Worm (Caenorhabditis elegans) whole organism, early embryonic: ENCODE results near the gene rab-21.

Source experiments
- B0310.2 ChIP-seq: sonication (generic microtip); optimal IDR thresholded peaks from 2 replicates; lab custom pipeline; 2016; ENCODE audit warnings: mild to moderate bottlenecking, missing genetic modification characterization, missing compliant biosample characterization
- F13C5.2 ChIP-seq: sonication (generic microtip); optimal IDR thresholded peaks from 2 replicates; lab custom pipeline; 2017; ENCODE audit warnings: mild to moderate bottlenecking, missing genetic modification characterization, inconsistent platforms, missing compliant biosample characterization
- aly-1 ChIP-seq: sonication (generic microtip); optimal IDR thresholded peaks from 2 replicates; lab custom pipeline; 2016; ENCODE audit warnings: missing genetic modification characterization, missing compliant biosample characterization
- ama-1 ChIP-seq: fragments of 150-350 bp; optimal IDR thresholded peaks from 2 replicates; lab custom pipeline; 2014
- ceh-13 ChIP-seq: fragments of 200-800 bp; sonication (Bioruptor generic); optimal IDR thresholded peaks from 2 replicates; lab custom pipeline; 2018; ENCODE audit warnings: mild to moderate bottlenecking, missing genetic modification characterization, missing compliant biosample characterization
- ceh-36 ChIP-seq: sonication (generic microtip); optimal IDR thresholded peaks from 2 replicates; lab custom pipeline; 2016; ENCODE audit warnings: missing genetic modification characterization, inconsistent platforms, missing compliant biosample characterization
- ets-7 ChIP-seq: sonication (generic microtip); optimal IDR thresholded peaks from 2 replicates; lab custom pipeline; 2016; ENCODE audit warnings: missing genotype, missing genetic modification characterization, missing compliant biosample characterization
- flt-1 ChIP-seq: fragments of 200-800 bp; sonication (Bioruptor generic); IDR thresholded peaks from 2 replicates; pipeline ENCODE4 v1.3.6; 2022; ENCODE audit warnings: missing genetic modification characterization, missing compliant biosample characterization
- hmbx-1 ChIP-seq: sonication (generic microtip); optimal IDR thresholded peaks from 2 replicates; lab custom pipeline; 2016; ENCODE audit warnings: mild to moderate bottlenecking, missing genetic modification characterization, missing compliant biosample characterization
- hmg-4 ChIP-seq: fragments of 200-800 bp; sonication (Bioruptor generic); optimal IDR thresholded peaks from 2 replicates; lab custom pipeline; 2018; ENCODE audit warnings: mild to moderate bottlenecking, missing genetic modification characterization, missing compliant biosample characterization
- hnd-1 ChIP-seq: sonication (generic microtip); optimal IDR thresholded peaks from 2 replicates; lab custom pipeline; 2016; ENCODE audit warnings: missing genetic modification characterization, missing compliant biosample characterization
- pes-1 ChIP-seq: fragments of 200-800 bp; sonication (Bioruptor generic); IDR thresholded peaks from 2 replicates; pipeline ENCODE4 v1.3.6; 2022; ENCODE audit warnings: missing genetic modification reagents, missing genetic modification characterization, missing compliant biosample characterization
- scrt-1 ChIP-seq: fragments of 200-800 bp; sonication (Bioruptor generic); IDR thresholded peaks from 2 replicates; pipeline ENCODE4 v1.3.6; 2022; ENCODE audit warnings: missing genetic modification characterization, missing compliant biosample characterization
- sea-1 ChIP-seq: fragments of 200-800 bp; sonication (Bioruptor generic); conservative IDR thresholded peaks from 2 replicates; pipeline ENCODE4 v1.3.6; 2022; ENCODE audit warnings: missing genetic modification characterization, missing compliant biosample characterization
- tbx-11 ChIP-seq: fragments of 200-800 bp; sonication (Bioruptor generic); IDR thresholded peaks from 2 replicates; pipeline ENCODE4 v1.3.6; 2022; ENCODE audit warnings: missing genetic modification characterization, missing compliant biosample characterization
- tbx-37 ChIP-seq: fragments of 200-800 bp; sonication (Bioruptor generic); conservative IDR thresholded peaks from 2 replicates; pipeline ENCODE4 v1.3.6; 2022; ENCODE audit warnings: missing genetic modification reagents, missing genetic modification characterization, missing compliant biosample characterization
- tra-4 ChIP-seq: sonication (generic microtip); optimal IDR thresholded peaks from 2 replicates; lab custom pipeline; 2017; ENCODE audit warnings: missing genetic modification characterization, missing compliant biosample characterization

Gene rab-21

ce11 chrII:8685623-8686022 is 29.2 kb downstream of the rab-21 start, which contains the start of gene C34C6.9:
Gene C34C6.9 (plus strand): TSS chrII:8685923.
- TF ChIP-seq ets-7 (tag; lab: Kevin White, UChicago) = no peak
- no peak for TF ChIP-seq tbx-37
- no peak for TF ChIP-seq ama-1 (lab: Kevin White, UChicago)
- no peak for TF ChIP-seq flt-1
- no peak for TF ChIP-seq ceh-13 (GFP tag; lab: Kevin White, UChicago)
- no peak for TF ChIP-seq pes-1 (GFP tag; lab: Robert Waterston, UW)
- TF ChIP-seq F13C5.2 = no peak
- no peak for TF ChIP-seq tbx-11 (GFP tag; lab: Robert Waterston, UW)
- no peak for TF ChIP-seq sea-1 (GFP tag; lab: Robert Waterston, UW)
- no peak for TF ChIP-seq hnd-1 (tag; lab: Kevin White, UChicago)
- TF ChIP-seq scrt-1 (GFP tag; lab: Robert Waterston, UW) = no peak
- no peak for TF ChIP-seq tra-4 (tag; lab: Kevin White, UChicago)
- TF ChIP-seq hmg-4 (GFP tag; lab: Kevin White, UChicago) = no peak

ce11 chrII:8684824-8685223 is 30.0 kb downstream of the rab-21 start, which contains the start of gene hgap-2:
Gene hgap-2 (minus strand): TSS chrII:8684924.
- no peak for TF ChIP-seq hmg-4 (GFP tag; lab: Kevin White, UChicago)
- TF ChIP-seq aly-1 (tag; lab: Kevin White, UChicago) = no peak
- TF ChIP-seq pes-1 (GFP tag; lab: Robert Waterston, UW) = no peak
- no peak for TF ChIP-seq ceh-13 (GFP tag; lab: Kevin White, UChicago)
- no peak for TF ChIP-seq hmbx-1 (tag; lab: Kevin White, UChicago)
- TF ChIP-seq ceh-36 (tag; lab: Kevin White, UChicago) = no peak
- TF ChIP-seq scrt-1 (GFP tag; lab: Robert Waterston, UW) = no peak
- TF ChIP-seq ets-7 (tag; lab: Kevin White, UChicago) = no peak
- TF ChIP-seq ama-1 (lab: Kevin White, UChicago) = no peak
- TF ChIP-seq B0310.2 (tag; lab: Kevin White, UChicago) = no peak
- no peak for TF ChIP-seq hnd-1 (tag; lab: Kevin White, UChicago)
- TF ChIP-seq sea-1 (GFP tag; lab: Robert Waterston, UW) = no peak
- no peak for TF ChIP-seq F13C5.2
- no peak for TF ChIP-seq tbx-11 (GFP tag; lab: Robert Waterston, UW)
- no peak for TF ChIP-seq tra-4 (tag; lab: Kevin White, UChicago)
- no peak for TF ChIP-seq flt-1
- TF ChIP-seq tbx-37 = no peak

- no peak for TF ChIP-seq hnd-1 (tag; lab: Kevin White, UChicago)
- TF ChIP-seq flt-1 = 0 out of 2 replicates have a peak, but pooled peaks have one; percentile 22
- TF ChIP-seq sea-1 (GFP tag; lab: Robert Waterston, UW) = no peak
- no peak for TF ChIP-seq ets-7 (tag; lab: Kevin White, UChicago)
- no peak for TF ChIP-seq tra-4 (tag; lab: Kevin White, UChicago)
- TF ChIP-seq tbx-11 (GFP tag; lab: Robert Waterston, UW) = no peak
- no peak for TF ChIP-seq aly-1 (tag; lab: Kevin White, UChicago)
Measured at ce11 chrII:8683933-8684332, 30.9 kb downstream of the rab-21 start.

- TF ChIP-seq hnd-1 (tag; lab: Kevin White, UChicago) = no peak
- no peak for TF ChIP-seq tra-4 (tag; lab: Kevin White, UChicago)
- no peak for TF ChIP-seq scrt-1 (GFP tag; lab: Robert Waterston, UW)
- TF ChIP-seq F13C5.2 = no peak
- no peak for TF ChIP-seq pes-1 (GFP tag; lab: Robert Waterston, UW)
- no peak for TF ChIP-seq aly-1 (tag; lab: Kevin White, UChicago)
Measured at ce11 chrII:8679799-8680198, 35.0 kb downstream of the rab-21 start.

- TF ChIP-seq tbx-37 (no peak), hmbx-1 (tag; lab: Kevin White, UChicago) (no peak), ets-7 (tag; lab: Kevin White, UChicago) (no peak), B0310.2 (tag; lab: Kevin White, UChicago) (no peak), scrt-1 (GFP tag; lab: Robert Waterston, UW) (no peak), ceh-13 (GFP tag; lab: Kevin White, UChicago) (no peak), tra-4 (tag; lab: Kevin White, UChicago) (no peak)
Measured at ce11 chrII:8675369-8675768, 39.4 kb downstream of the rab-21 start.

- TF ChIP-seq hmbx-1 (tag; lab: Kevin White, UChicago) (no peak), hnd-1 (tag; lab: Kevin White, UChicago) (no peak), ceh-13 (GFP tag; lab: Kevin White, UChicago) (no peak), B0310.2 (tag; lab: Kevin White, UChicago) (no peak), ets-7 (tag; lab: Kevin White, UChicago) (no peak), hmg-4 (GFP tag; lab: Kevin White, UChicago) (no peak), tra-4 (tag; lab: Kevin White, UChicago) (no peak), ama-1 (lab: Kevin White, UChicago) (no peak), F13C5.2 (no peak), scrt-1 (GFP tag; lab: Robert Waterston, UW) (no peak)
Measured at ce11 chrII:8670835-8671234, 44.0 kb downstream of the rab-21 start.

ce11 chrII:8668871-8669270 is 45.9 kb downstream of the rab-21 start:
- TF ChIP-seq scrt-1 (GFP tag; lab: Robert Waterston, UW) (no peak), sea-1 (GFP tag; lab: Robert Waterston, UW) (no peak), hmbx-1 (tag; lab: Kevin White, UChicago) (no peak), ceh-13 (GFP tag; lab: Kevin White, UChicago) (no peak), tra-4 (tag; lab: Kevin White, UChicago) (no peak), hnd-1 (tag; lab: Kevin White, UChicago) (no peak), flt-1 (no peak), B0310.2 (tag; lab: Kevin White, UChicago) (no peak), aly-1 (tag; lab: Kevin White, UChicago) (no peak), ets-7 (tag; lab: Kevin White, UChicago) (no peak), ceh-36 (tag; lab: Kevin White, UChicago) (no peak), tbx-37 (no peak), F13C5.2 (no peak)
